Worm (Caenorhabditis elegans) whole organism, L2 larva: ENCODE results near the gene sup-18.

Experiments used
- C34F6.9 ChIP-seq: fragments of 150-350 bp; optimal IDR thresholded peaks from 2 replicates; lab custom pipeline; 2014; ENCODE audit warnings: missing biosample characterization, missing genetic modification characterization
- F13H6.1 ChIP-seq: sonication (generic microtip); optimal IDR thresholded peaks from 2 replicates; lab custom pipeline; 2016; ENCODE audit warnings: missing genetic modification characterization, missing compliant biosample characterization
- R02D3.7 ChIP-seq: fragments of 150-350 bp; optimal IDR thresholded peaks from 2 replicates; lab custom pipeline; 2014; ENCODE audit warnings: missing biosample characterization, missing genetic modification characterization
- alr-1 ChIP-seq: fragments of 150-350 bp; optimal IDR thresholded peaks from 2 replicates; lab custom pipeline; 2014; ENCODE audit warnings: missing biosample characterization, missing genetic modification characterization
- aly-2 ChIP-seq: fragments of 150-350 bp; optimal IDR thresholded peaks from 2 replicates; lab custom pipeline; 2014; ENCODE audit warnings: missing biosample characterization, missing genetic modification characterization
- crh-2 ChIP-seq: sonication (generic microtip); optimal IDR thresholded peaks from 2 replicates; lab custom pipeline; 2017; ENCODE audit warnings: missing biosample characterization, missing genetic modification characterization
- elt-1 ChIP-seq: fragments of 150-350 bp; optimal IDR thresholded peaks from 2 replicates; lab custom pipeline; 2014; ENCODE audit warnings: missing biosample characterization, missing genetic modification characterization
- elt-3 ChIP-seq: sonication (generic microtip); optimal IDR thresholded peaks from 2 replicates; lab custom pipeline; 2017; ENCODE audit warnings: missing biosample characterization, missing genetic modification characterization
- fos-1 ChIP-seq: fragments of 150-350 bp; optimal IDR thresholded peaks from 2 replicates; lab custom pipeline; 2014; ENCODE audit warnings: missing biosample characterization, missing genetic modification characterization
- gmeb-1 ChIP-seq: fragments of 150-350 bp; optimal IDR thresholded peaks from 2 replicates; lab custom pipeline; 2014; ENCODE audit warnings: missing biosample characterization, missing genetic modification characterization
- lin-13 ChIP-seq: fragments of 150-350 bp; optimal IDR thresholded peaks from 2 replicates; lab custom pipeline; 2014; ENCODE audit warnings: missing biosample characterization, missing genetic modification reagents, missing genetic modification characterization
- lin-39 ChIP-seq: fragments of 150-350 bp; optimal IDR thresholded peaks from 2 replicates; lab custom pipeline; 2014; ENCODE audit warnings: missing biosample characterization, missing genetic modification reagents, missing genetic modification characterization
- lsy-2 ChIP-seq, 2 experiments: fragments of 150-350 bp in 1 of 2; sonication (generic microtip) in 1 of 2; optimal IDR thresholded peaks; 2 replicates each; lab custom pipeline; 2014 to 2017; ENCODE audit warnings: missing biosample characterization in 2 of 2, missing genetic modification characterization in 2 of 2
- mab-5 ChIP-seq: fragments of 150-350 bp; optimal IDR thresholded peaks from 2 replicates; lab custom pipeline; 2014; ENCODE audit warnings: missing biosample characterization, missing genetic modification characterization
- mdl-1 ChIP-seq, 2 experiments: fragments of 150-350 bp in 1 of 2; sonication (generic microtip) in 1 of 2; optimal IDR thresholded peaks; 2 replicates each; lab custom pipeline; 2017; ENCODE audit warnings: missing biosample characterization in 2 of 2, missing genetic modification characterization in 2 of 2
- nhr-10 ChIP-seq: sonication (generic microtip); optimal IDR thresholded peaks from 2 replicates; lab custom pipeline; 2017; ENCODE audit warnings: missing biosample characterization, missing genetic modification characterization
- nhr-11 ChIP-seq: fragments of 150-350 bp; optimal IDR thresholded peaks from 2 replicates; lab custom pipeline; 2014; ENCODE audit warnings: missing biosample characterization, missing genetic modification characterization
- nhr-129 ChIP-seq: fragments of 150-350 bp; optimal IDR thresholded peaks from 2 replicates; lab custom pipeline; 2014; ENCODE audit warnings: missing biosample characterization, missing genetic modification characterization
- nhr-21 ChIP-seq: fragments of 150-350 bp; optimal IDR thresholded peaks from 2 replicates; lab custom pipeline; 2014; ENCODE audit warnings: missing biosample characterization, missing genetic modification characterization
- nhr-23 ChIP-seq: fragments of 150-350 bp; optimal IDR thresholded peaks from 2 replicates; lab custom pipeline; 2014; ENCODE audit warnings: missing biosample characterization, missing genetic modification reagents, missing genetic modification characterization
- nhr-237 ChIP-seq: fragments of 150-350 bp; optimal IDR thresholded peaks from 2 replicates; lab custom pipeline; 2014; ENCODE audit warnings: missing biosample characterization, missing genetic modification characterization
- nhr-25 ChIP-seq: fragments of 150-350 bp; sonication (generic microtip); optimal IDR thresholded peaks from 3 replicates; lab custom pipeline; 2014; ENCODE audit warnings: missing biosample characterization, missing genetic modification characterization
- nhr-6 ChIP-seq: fragments of 150-350 bp; optimal IDR thresholded peaks from 2 replicates; lab custom pipeline; 2014; ENCODE audit warnings: missing biosample characterization, missing genetic modification characterization
- peb-1 ChIP-seq: fragments of 150-350 bp; optimal IDR thresholded peaks from 2 replicates; lab custom pipeline; 2014; ENCODE audit warnings: missing biosample characterization, missing genetic modification characterization
- skn-1 ChIP-seq: sonication (generic microtip); optimal IDR thresholded peaks from 2 replicates; lab custom pipeline; 2017; ENCODE audit warnings: missing biosample characterization, missing genetic modification characterization
- sma-3 ChIP-seq: sonication (generic microtip); optimal IDR thresholded peaks from 2 replicates; lab custom pipeline; 2016; ENCODE audit warnings: missing genetic modification reagents, missing genetic modification characterization, missing compliant biosample characterization
- sma-9 ChIP-seq, 2 experiments: fragments of 150-350 bp in 1 of 2; sonication (generic microtip) in 1 of 2; optimal IDR thresholded peaks; 2 replicates each; lab custom pipeline; 2014 to 2016; ENCODE audit warnings: missing genetic modification characterization in 2 of 2, mild to moderate bottlenecking in 1 of 2, missing biosample characterization in 1 of 2, missing compliant biosample characterization in 1 of 2, missing genetic modification reagents in 1 of 2, moderate library complexity in 1 of 2
- unc-39 ChIP-seq: fragments of 150-350 bp; optimal IDR thresholded peaks from 2 replicates; lab custom pipeline; 2014; ENCODE audit warnings: missing biosample characterization, missing genetic modification characterization
- unc-55 ChIP-seq: fragments of 150-350 bp; sonication (generic microtip); optimal IDR thresholded peaks from 3 replicates; lab custom pipeline; 2014; ENCODE audit warnings: missing biosample characterization, missing genetic modification reagents, missing genetic modification characterization
- zag-1 ChIP-seq: fragments of 150-350 bp; optimal IDR thresholded peaks from 2 replicates; lab custom pipeline; 2014; ENCODE audit warnings: missing biosample characterization, missing genetic modification characterization
- ztf-11 ChIP-seq: sonication (generic microtip); optimal IDR thresholded peaks from 2 replicates; lab custom pipeline; 2017; ENCODE audit warnings: missing biosample characterization, missing genetic modification characterization
- ztf-4 ChIP-seq: fragments of 150-350 bp; optimal IDR thresholded peaks from 2 replicates; lab custom pipeline; 2014; ENCODE audit warnings: missing biosample characterization, missing genetic modification characterization

The sup-18 gene

ce11 chrIII:7866189-7866588 is 12.5 kb downstream of the sup-18 start, which contains the start of gene cup-4:
Gene cup-4 (plus strand): TSS chrIII:7866489.
- no peak for TF ChIP-seq R02D3.7 (tag; lab: Kevin White, UChicago)
- TF ChIP-seq elt-1 = no peak
- no peak for TF ChIP-seq unc-55 (GFP tag; lab: Kevin White, UChicago)
- no peak for TF ChIP-seq lin-39 (tag; lab: Kevin White, UChicago)
- no peak for TF ChIP-seq aly-2 (tag; lab: Kevin White, UChicago)
- TF ChIP-seq sma-3 = no peak
- TF ChIP-seq lin-13 (GFP tag; lab: Kevin White, UChicago) = no peak
- TF ChIP-seq sma-9 (GFP tag; optimal IDR thresholded peaks at IDR 0.05; lab: Kevin White, UChicago) = no peak
- no peak for TF ChIP-seq sma-9 (tag; optimal IDR thresholded peaks at IDR 0.05; lab: Kevin White, UChicago)
- TF ChIP-seq mab-5 (tag; lab: Kevin White, UChicago) = no peak
- TF ChIP-seq ztf-4 (tag; lab: Kevin White, UChicago) = no peak
- no peak for TF ChIP-seq nhr-129 (tag; lab: Kevin White, UChicago)
- TF ChIP-seq peb-1 (tag; lab: Kevin White, UChicago) = no peak
- no peak for TF ChIP-seq zag-1 (tag; lab: Kevin White, UChicago)
- TF ChIP-seq elt-3 = no peak

- TF ChIP-seq sma-3 (no peak), fos-1 (tag; lab: Kevin White, UChicago) (peak; percentile 27)
Observed at ce11 chrIII:7865238-7865761, 13.4 kb downstream of the sup-18 start, which contains the start of gene slc-17.3. Gene slc-17.3 (minus strand): TSS chrIII:7865288.

- TF ChIP-seq nhr-21 (tag; lab: Kevin White, UChicago) (no peak), nhr-129 (tag; lab: Kevin White, UChicago) (peak; percentile 25), C34F6.9 (tag; lab: Kevin White, UChicago) (peak; percentile 26), nhr-10 (no peak), lin-13 (GFP tag; lab: Kevin White, UChicago) (peak; percentile 27), lsy-2 (tag; optimal IDR thresholded peaks at IDR 0.05; lab: Kevin White, UChicago) (peak in 1 of 2 experiments; percentile 59), sma-3 (no peak)
Observed at ce11 chrIII:7861535-7862120, 17.1 kb downstream of the sup-18 start, which contains the start of gene snr-5. Gene snr-5 (plus strand): TSS chrIII:7862070.

- no peak for TF ChIP-seq nhr-23
- no peak for TF ChIP-seq nhr-11
- TF ChIP-seq fos-1 (tag; lab: Kevin White, UChicago) = peak; percentile 10
- TF ChIP-seq gmeb-1 (tag; lab: Kevin White, UChicago) = no peak
Observed at ce11 chrIII:7860885-7861284, 17.8 kb downstream of the sup-18 start, which contains the start of gene cuc-1. Gene cuc-1 (minus strand): TSS chrIII:7860985.

- no peak for TF ChIP-seq nhr-25
- TF ChIP-seq skn-1 = no peak
- no peak for TF ChIP-seq nhr-237
- no peak for TF ChIP-seq F13H6.1 (tag; lab: Kevin White, UChicago)
- TF ChIP-seq alr-1 (tag; lab: Kevin White, UChicago) = no peak
- TF ChIP-seq ztf-11 (tag; lab: Kevin White, UChicago) = no peak
- TF ChIP-seq R02D3.7 (tag; lab: Kevin White, UChicago) = no peak
- no peak for TF ChIP-seq unc-39 (tag; lab: Kevin White, UChicago)
- no peak for TF ChIP-seq nhr-6
Observed at ce11 chrIII:7859313-7859712, 19.4 kb downstream of the sup-18 start, which contains the start of gene tomm-7. Gene tomm-7 (plus strand): TSS chrIII:7859613.

ce11 chrIII:7858407-7859029 is 20.2 kb downstream of the sup-18 start, which contains the start of the genes coq-5 and ufm-1:
Gene coq-5 (minus strand): TSS chrIII:7858457.
Gene ufm-1 (plus strand): TSS chrIII:7858979.
- peak; percentile 7 for TF ChIP-seq crh-2
- TF ChIP-seq mdl-1 (tag; optimal IDR thresholded peaks at IDR 0.05; lab: Kevin White, UChicago) = no peak
- TF ChIP-seq fos-1 (tag; lab: Kevin White, UChicago) = no peak
- TF ChIP-seq sma-3 = peak; percentile 18
- TF ChIP-seq C34F6.9 (tag; lab: Kevin White, UChicago) = peak; percentile 56
- peak in 1 of 2 experiments; percentile 43 for TF ChIP-seq lsy-2 (tag; optimal IDR thresholded peaks at IDR 0.05; lab: Kevin White, UChicago)
- TF ChIP-seq ztf-4 (tag; lab: Kevin White, UChicago) = no peak
